Worm (Caenorhabditis elegans) whole organism, midembryonic: ENCODE measurements around the gene klp-3.

Source experiments
- T22C8.4 ChIP-seq: fragments of 200-800 bp; sonication (Bioruptor generic); IDR thresholded peaks from 2 replicates; pipeline ENCODE4 v1.3.6; 2022; ENCODE audit warnings: missing genetic modification characterization, missing compliant biosample characterization
- cog-1 ChIP-seq: sonication (generic microtip); optimal IDR thresholded peaks from 2 replicates; lab custom pipeline; 2016; ENCODE audit warnings: missing genetic modification characterization, missing compliant biosample characterization
- flt-1 ChIP-seq: fragments of 200-800 bp; sonication (Bioruptor generic); IDR thresholded peaks from 2 replicates; pipeline ENCODE4 v1.3.6; 2022; ENCODE audit warnings: missing genetic modification characterization, missing compliant biosample characterization
- klf-2 ChIP-seq: fragments of 200-800 bp; sonication (Bioruptor generic); conservative IDR thresholded peaks from 2 replicates; pipeline ENCODE4 v1.3.6; 2022; ENCODE audit warnings: missing genetic modification reagents, missing genetic modification characterization, missing compliant biosample characterization
- med-1 ChIP-seq: sonication (generic microtip); optimal IDR thresholded peaks from 2 replicates; lab custom pipeline; 2017; ENCODE audit warnings: missing genetic modification characterization, mild to moderate bottlenecking, missing compliant biosample characterization, antibody characterized with exemption, missing genetic modification reagents; ENCODE audit not compliant: insufficient read depth
- ref-1 ChIP-seq: fragments of 200-800 bp; sonication (Bioruptor generic); conservative IDR thresholded peaks from 2 replicates; pipeline ENCODE4 v1.3.6; 2022; ENCODE audit warnings: missing genetic modification reagents, missing genetic modification characterization, missing compliant biosample characterization
- tab-1 ChIP-seq: fragments of 200-800 bp; sonication (Bioruptor generic); IDR thresholded peaks from 2 replicates; pipeline ENCODE4 v1.3.6; 2022; ENCODE audit warnings: missing genetic modification characterization, missing compliant biosample characterization
- ztf-23 ChIP-seq: fragments of 200-800 bp; sonication (Bioruptor generic); IDR thresholded peaks from 2 replicates; pipeline ENCODE4 v1.3.6; 2022; ENCODE audit warnings: missing genetic modification reagents, missing genetic modification characterization, missing compliant biosample characterization
- ztf-29 ChIP-seq: fragments of 200-800 bp; sonication (Bioruptor generic); IDR thresholded peaks from 2 replicates; pipeline ENCODE4 v1.3.6; 2022; ENCODE audit warnings: missing genetic modification reagents, missing genetic modification characterization, missing compliant biosample characterization

ce11 chrII:7808153-7808552 lies 34.0 kb upstream of the klp-3 start:
- no peak for TF ChIP-seq cog-1 (tag; lab: Kevin White, UChicago)
- no peak for TF ChIP-seq ztf-23 (GFP tag; lab: Robert Waterston, UW)
- no peak for TF ChIP-seq tab-1
- no peak for TF ChIP-seq ref-1 (GFP tag; lab: Robert Waterston, UW)
- no peak for TF ChIP-seq flt-1 (GFP tag; lab: Robert Waterston, UW)
- no peak for TF ChIP-seq ztf-29 (GFP tag; lab: Robert Waterston, UW)
- TF ChIP-seq T22C8.4 (GFP tag; lab: Robert Waterston, UW), result no peak
- no peak for TF ChIP-seq klf-2 (GFP tag; lab: Robert Waterston, UW)
- no peak for TF ChIP-seq med-1 (GFP tag; lab: Kevin White, UChicago)
